Fruit fly (Drosophila melanogaster) whole organism, embryonic: ENCODE results near the gene Xe7.

ENCODE experiments used
- Awh ChIP-seq: fragments of 200-800 bp; sonication (Bioruptor generic); IDR thresholded peaks from 2 replicates; pipeline ENCODE4, ENCODE4 v1.3.6; 2022; ENCODE audit warnings: missing biosample characterization, missing genetic modification characterization
- C15 ChIP-seq: fragments of 200-800 bp; sonication (Bioruptor generic); IDR thresholded peaks from 3 replicates; pipeline ENCODE4 v1.3.6; 2022; ENCODE audit warnings: missing biosample characterization, missing genetic modification characterization
- CG10654 ChIP-seq: fragments of 200-800 bp; sonication (Bioruptor generic); optimal IDR thresholded peaks from 2 replicates; lab custom pipeline; 2016; ENCODE audit warnings: missing biosample characterization, missing genetic modification characterization
- CG10979 ChIP-seq: fragments of 200-800 bp; sonication (Bioruptor generic); optimal IDR thresholded peaks from 2 replicates; lab custom pipeline; 2018; ENCODE audit warnings: missing biosample characterization, mild to moderate bottlenecking, missing genetic modification characterization, moderate library complexity
- CG12155 ChIP-seq: fragments of 200-800 bp; sonication (Bioruptor generic); optimal IDR thresholded peaks from 3 replicates; lab custom pipeline; 2016; ENCODE audit warnings: missing biosample characterization, missing genetic modification characterization
- CG12942 ChIP-seq: fragments of 200-800 bp; sonication (Bioruptor generic); optimal IDR thresholded peaks from 3 replicates; lab custom pipeline; 2016; ENCODE audit warnings: missing biosample characterization, missing genetic modification characterization
- CG14014 ChIP-seq: fragments of 200-800 bp; sonication (Bioruptor generic); IDR thresholded peaks from 2 replicates; pipeline ENCODE4 v1.3.6; 2022; ENCODE audit warnings: missing biosample characterization, missing genetic modification characterization
- CG14965 ChIP-seq: fragments of 200-800 bp; sonication (Bioruptor generic); optimal IDR thresholded peaks from 2 replicates; lab custom pipeline; 2016; ENCODE audit warnings: missing biosample characterization, missing genetic modification characterization, borderline replicate concordance
- CG16815 ChIP-seq: fragments of 200-800 bp; sonication (Bioruptor generic); optimal IDR thresholded peaks from 3 replicates; lab custom pipeline; 2017; ENCODE audit warnings: missing biosample characterization, mild to moderate bottlenecking, missing genetic modification characterization
- CG18011 ChIP-seq: fragments of 200-800 bp; sonication (Bioruptor generic); optimal IDR thresholded peaks from 2 replicates; lab custom pipeline; 2017; ENCODE audit warnings: missing biosample characterization, missing genetic modification characterization, mild to moderate bottlenecking, moderate library complexity, missing genotype
- CG2875 ChIP-seq: fragments of 200-800 bp; sonication (Bioruptor generic); optimal IDR thresholded peaks from 2 replicates; lab custom pipeline; 2017; ENCODE audit warnings: missing biosample characterization, mild to moderate bottlenecking, missing genetic modification characterization, missing genetic modification reagents
- CG31224 ChIP-seq: fragments of 200-800 bp; sonication (Bioruptor generic); IDR thresholded peaks from 2 replicates; pipeline ENCODE4 v1.3.6; 2022; ENCODE audit warnings: missing biosample characterization, missing genetic modification characterization
- CG32767 ChIP-seq: fragments of 200-800 bp; sonication (Bioruptor generic); IDR thresholded peaks from 2 replicates; pipeline ENCODE4 v1.3.6; 2022; ENCODE audit warnings: missing biosample characterization, missing genetic modification characterization
- CG3281 ChIP-seq: fragments of 200-800 bp; sonication (Bioruptor generic); optimal IDR thresholded peaks from 3 replicates; lab custom pipeline; 2017; ENCODE audit warnings: missing biosample characterization, mild to moderate bottlenecking, missing genetic modification characterization
- CG33557 ChIP-seq: fragments of 200-800 bp; sonication (Bioruptor generic); optimal IDR thresholded peaks from 2 replicates; lab custom pipeline; 2019; ENCODE audit warnings: missing biosample characterization, mild to moderate bottlenecking, missing genetic modification characterization, moderate library complexity
- CG34422 ChIP-seq: fragments of 200-800 bp; sonication (Bioruptor generic); IDR thresholded peaks from 3 replicates; pipeline ENCODE4 v1.3.6; 2022; ENCODE audit warnings: missing biosample characterization, missing genetic modification characterization
- CG3726 ChIP-seq: fragments of 200-800 bp; sonication (Bioruptor generic); IDR thresholded peaks from 3 replicates; pipeline ENCODE4, ENCODE4 v1.3.6; 2022; ENCODE audit warnings: missing biosample characterization, missing genetic modification characterization
- CG3995 ChIP-seq: fragments of 200-800 bp; sonication (Bioruptor generic); optimal IDR thresholded peaks from 3 replicates; lab custom pipeline; 2016; ENCODE audit warnings: missing biosample characterization, missing genetic modification characterization
- CG7928 ChIP-seq: fragments of 200-800 bp; sonication (Bioruptor generic); optimal IDR thresholded peaks from 2 replicates; lab custom pipeline; 2017; ENCODE audit warnings: missing biosample characterization, mild to moderate bottlenecking, missing genetic modification characterization
- CG8281 ChIP-seq: fragments of 200-800 bp; sonication (Bioruptor generic); optimal IDR thresholded peaks from 2 replicates; lab custom pipeline; 2018; ENCODE audit warnings: missing biosample characterization, mild to moderate bottlenecking, missing genetic modification characterization, moderate library complexity
- CG8924 ChIP-seq: fragments of 200-800 bp; optimal IDR thresholded peaks from 3 replicates; lab custom pipeline; 2019; ENCODE audit warnings: missing biosample characterization, mild to moderate bottlenecking, missing genetic modification characterization, moderate library complexity
- CTCF ChIP-seq: fragments of 200-800 bp; sonication (Bioruptor generic); optimal IDR thresholded peaks from 2 replicates; lab custom pipeline; 2017; ENCODE audit warnings: missing biosample characterization, mild to moderate bottlenecking, missing genetic modification characterization, moderate library complexity
- ERR ChIP-seq: fragments of 200-800 bp; sonication (Bioruptor generic); optimal IDR thresholded peaks from 2 replicates; lab custom pipeline; 2016; ENCODE audit warnings: missing biosample characterization, missing genetic modification characterization
- Elba2 ChIP-seq: fragments of 200-800 bp; sonication (Bioruptor generic); optimal IDR thresholded peaks from 3 replicates; lab custom pipeline; 2016; ENCODE audit warnings: missing biosample characterization, missing genetic modification characterization
- GATAe ChIP-seq: fragments of 200-800 bp; sonication (Bioruptor generic); conservative IDR thresholded peaks from 2 replicates; pipeline ENCODE4 v1.3.6; 2022; ENCODE audit warnings: missing biosample characterization, missing genetic modification characterization
- H2.0 ChIP-seq: fragments of 200-800 bp; sonication (Bioruptor generic); IDR thresholded peaks from 2 replicates; pipeline ENCODE4 v1.3.6; 2022; ENCODE audit warnings: missing biosample characterization, missing genetic modification characterization
- Hmx ChIP-seq: fragments of 200-800 bp; sonication (Bioruptor generic); optimal IDR thresholded peaks from 2 replicates; lab custom pipeline; 2016; ENCODE audit warnings: missing biosample characterization, missing genetic modification characterization
- Hr3 ChIP-seq: fragments of 200-800 bp; sonication (Bioruptor generic); optimal IDR thresholded peaks from 3 replicates; lab custom pipeline; 2016; ENCODE audit warnings: missing biosample characterization, missing genetic modification characterization
- Mes4 ChIP-seq: fragments of 200-800 bp; sonication (Bioruptor generic); optimal IDR thresholded peaks from 2 replicates; lab custom pipeline; 2016; ENCODE audit warnings: missing biosample characterization, missing genetic modification characterization
- Nf-YB ChIP-seq: fragments of 200-800 bp; sonication (Bioruptor generic); optimal IDR thresholded peaks from 3 replicates; lab custom pipeline; 2019; ENCODE audit warnings: missing biosample characterization, mild to moderate bottlenecking, missing genetic modification characterization, moderate library complexity
- Nf-YC ChIP-seq: fragments of 200-800 bp; optimal IDR thresholded peaks from 3 replicates; lab custom pipeline; 2019; ENCODE audit warnings: missing biosample characterization, mild to moderate bottlenecking, missing genetic modification characterization, moderate library complexity
- Trl ChIP-seq, 3 experiments: fragments of >200 bp in 2 of 3; fragments of 200-800 bp in 1 of 3; sonication (Bioruptor generic) in 1 of 3; optimal IDR thresholded peaks; 2 replicates in 1 of 3; 3 replicates in 2 of 3; lab custom pipeline; 2016 to 2017; ENCODE audit warnings: missing biosample characterization in 1 of 3, missing genetic modification characterization in 1 of 3
- Usf ChIP-seq: fragments of 200-800 bp; sonication (Bioruptor generic); optimal IDR thresholded peaks from 2 replicates; lab custom pipeline; 2017; ENCODE audit warnings: missing genotype, missing biosample characterization, missing genetic modification characterization
- ara ChIP-seq: fragments of 200-800 bp; sonication (Bioruptor generic); IDR thresholded peaks from 2 replicates; pipeline ENCODE4 v1.3.6; 2022; ENCODE audit warnings: missing biosample characterization, missing genetic modification characterization
- ase ChIP-seq: fragments of 200-800 bp; sonication (Bioruptor generic); IDR thresholded peaks from 3 replicates; pipeline ENCODE4 v1.3.6; 2022; ENCODE audit warnings: missing biosample characterization, missing genetic modification characterization
- br ChIP-seq: fragments of >200 bp; optimal IDR thresholded peaks from 2 replicates; lab custom pipeline; 2017
- chif ChIP-seq, 2 experiments: fragments of 200-800 bp; sonication (Bioruptor generic); optimal IDR thresholded peaks; 3 replicates each; lab custom pipeline; 2016; ENCODE audit warnings: missing biosample characterization in 2 of 2, missing genetic modification characterization in 2 of 2
- esg ChIP-seq: fragments of 200-800 bp; sonication (Bioruptor generic); conservative IDR thresholded peaks from 2 replicates; pipeline ENCODE4 v1.3.6; 2022; ENCODE audit warnings: missing biosample characterization, missing genetic modification characterization
- eve ChIP-seq, 2 experiments: fragments of >200 bp; optimal IDR thresholded peaks; 2 replicates each; lab custom pipeline; 2017; ENCODE audit warnings: missing biosample characterization in 2 of 2, missing genetic modification characterization in 2 of 2
- fd96Cb ChIP-seq: fragments of 200-800 bp; sonication (Bioruptor generic); optimal IDR thresholded peaks from 2 replicates; lab custom pipeline; 2018; ENCODE audit warnings: missing biosample characterization, mild to moderate bottlenecking, missing genetic modification characterization, moderate library complexity
- fru ChIP-seq: fragments of >200 bp; optimal IDR thresholded peaks from 2 replicates; lab custom pipeline; 2017
- grn ChIP-seq: fragments of 200-800 bp; sonication (Bioruptor generic); optimal IDR thresholded peaks from 3 replicates; lab custom pipeline; 2017; ENCODE audit warnings: missing biosample characterization, missing genetic modification characterization
- ham ChIP-seq: fragments of 200-800 bp; sonication (Bioruptor generic); IDR thresholded peaks from 2 replicates; pipeline ENCODE4 v1.3.6; 2022; ENCODE audit warnings: missing biosample characterization, missing genetic modification characterization
- kay ChIP-seq: fragments of 200-800 bp; sonication (Bioruptor generic); optimal IDR thresholded peaks from 2 replicates; lab custom pipeline; 2016; ENCODE audit warnings: missing biosample characterization, missing genetic modification characterization
- luna ChIP-seq: fragments of 200-800 bp; sonication (Bioruptor generic); optimal IDR thresholded peaks from 2 replicates; lab custom pipeline; 2016; ENCODE audit warnings: missing biosample characterization, missing genetic modification characterization
- maf-S ChIP-seq: fragments of 200-800 bp; sonication (Bioruptor generic); optimal IDR thresholded peaks from 2 replicates; lab custom pipeline; 2016; ENCODE audit warnings: missing biosample characterization, missing genetic modification characterization
- pita ChIP-seq: fragments of 200-800 bp; sonication (Bioruptor generic); optimal IDR thresholded peaks from 2 replicates; lab custom pipeline; 2017; ENCODE audit warnings: missing biosample characterization, mild to moderate bottlenecking, missing genetic modification characterization
- sc ChIP-seq, 3 experiments: fragments of >200 bp in 2 of 3; fragments of 200-800 bp in 1 of 3; sonication (Bioruptor generic) in 1 of 3; optimal IDR thresholded peaks; 2 replicates in 2 of 3; 3 replicates in 1 of 3; lab custom pipeline; 2017; ENCODE audit warnings: mild to moderate bottlenecking in 1 of 3, missing biosample characterization in 1 of 3, missing genetic modification characterization in 1 of 3, missing genetic modification reagents in 1 of 3
- sr ChIP-seq: fragments of 200-800 bp; sonication (Bioruptor generic); IDR thresholded peaks from 3 replicates; pipeline ENCODE4 v1.3.6; 2022; ENCODE audit warnings: missing biosample characterization, missing genetic modification characterization
- ssp ChIP-seq: fragments of 200-800 bp; sonication (Bioruptor generic); IDR thresholded peaks from 2 replicates; pipeline ENCODE4 v1.3.6; 2022; ENCODE audit warnings: missing biosample characterization, missing genetic modification characterization
- wek ChIP-seq: fragments of 200-800 bp; sonication (Bioruptor generic); optimal IDR thresholded peaks from 3 replicates; lab custom pipeline; 2018; ENCODE audit warnings: missing biosample characterization, mild to moderate bottlenecking, missing genetic modification characterization, moderate library complexity
- z ChIP-seq: fragments of 200-800 bp; sonication (Bioruptor generic); IDR thresholded peaks from 3 replicates; pipeline ENCODE4 v1.3.6; 2022; ENCODE audit warnings: missing biosample characterization, missing genetic modification characterization

The Xe7 gene

dm6 chr3R:5685269-5686048 lies 16.3 kb upstream of the Xe7 start, which contains the start of the genes Rab23 and plx (continued):
- TF ChIP-seq Nf-YB (GFP tag; lab: Kevin White, UChicago) (no peak), Usf (no peak), fru (lab: Kevin White, UChicago) (no peak), Hr3 (GFP tag; lab: Kevin White, UChicago) (no peak), CG34422 (GFP tag; lab: Robert Waterston, UW) (no peak), CG14965 (GFP tag; lab: Kevin White, UChicago) (no peak), wek (GFP tag; lab: Kevin White, UChicago) (no peak), CG7928 (GFP tag; lab: Kevin White, UChicago) (no peak), H2.0 (GFP tag; lab: Robert Waterston, UW) (no peak), ssp (GFP tag; lab: Robert Waterston, UW) (peak; percentile 45; the same call in 1 of the 2 replicates), eve (GFP tag; optimal IDR thresholded peaks at IDR 0.05; lab: Kevin White, UChicago) (no peak), CG14014 (GFP tag; lab: Robert Waterston, UW) (no peak), ara (GFP tag; lab: Robert Waterston, UW) (no peak), CG8924 (tag; lab: Kevin White, UChicago) (no peak), CG32767 (no peak), CG3281 (GFP tag; lab: Kevin White, UChicago) (no peak), esg (GFP tag; lab: Robert Waterston, UW) (no peak), ham (no peak), CG16815 (GFP tag; lab: Kevin White, UChicago) (no peak), Awh (no peak), br (lab: Kevin White, UChicago) (no peak), C15 (GFP tag; lab: Robert Waterston, UW) (no peak), maf-S (GFP tag; lab: Kevin White, UChicago) (no peak), ase (GFP tag; lab: Robert Waterston, UW) (no peak), CG10654 (GFP tag; lab: Kevin White, UChicago) (no peak), sr (no peak), CG18011 (GFP tag; lab: Kevin White, UChicago) (no peak), CG3995 (GFP tag; lab: Kevin White, UChicago) (no peak), CG12942 (GFP tag; lab: Kevin White, UChicago) (no peak), CG31224 (GFP tag; lab: Robert Waterston, UW) (no peak), grn (GFP tag; lab: Kevin White, UChicago) (no peak), CG8281 (tag; lab: Kevin White, UChicago) (no peak), luna (GFP tag; lab: Kevin White, UChicago) (no peak), chif (GFP tag; optimal IDR thresholded peaks at IDR 0.05; lab: Kevin White, UChicago) (no peak), Hmx (GFP tag; lab: Kevin White, UChicago) (no peak), Trl (optimal IDR thresholded peaks at IDR 0.05; lab: Kevin White, UChicago) (no peak), Trl (GFP tag; optimal IDR thresholded peaks at IDR 0.05; lab: Kevin White, UChicago) (peak; percentile 19), kay (GFP tag; lab: Kevin White, UChicago) (no peak), CG3726 (GFP tag; lab: Robert Waterston, UW) (no peak), z (GFP tag; lab: Robert Waterston, UW) (no peak), Nf-YC (tag; lab: Kevin White, UChicago) (peak; percentile 23), CG12155 (peak; percentile 49), Elba2 (GFP tag; lab: Kevin White, UChicago) (peak; percentile 39), pita (GFP tag; lab: Kevin White, UChicago) (no peak), GATAe (no peak), fd96Cb (tag; lab: Kevin White, UChicago) (no peak), sc (optimal IDR thresholded peaks at IDR 0.05; lab: Kevin White, UChicago) (no peak), sc (GFP tag; optimal IDR thresholded peaks at IDR 0.05; lab: Kevin White, UChicago) (no peak), ERR (peak; percentile 40), CG33557 (GFP tag; lab: Kevin White, UChicago) (no peak), CG10979 (tag; lab: Kevin White, UChicago) (no peak), CG2875 (GFP tag; lab: Kevin White, UChicago) (no peak), CTCF (GFP tag; lab: Kevin White, UChicago) (peak; percentile 8), Mes4 (GFP tag; lab: Kevin White, UChicago) (no peak)
